Worm (Caenorhabditis elegans) whole organism, mixed stage, embryonic: ENCODE measurements around the gene F10A3.11.

Experiments
- M03D4.4 ChIP-seq: sonication (generic microtip); optimal IDR thresholded peaks from 2 replicates; lab custom pipeline; 2017; ENCODE audit warnings: mild to moderate bottlenecking, missing genetic modification characterization, missing compliant biosample characterization
- bed-3 ChIP-seq: fragments of 200-800 bp; sonication (Bioruptor generic); optimal IDR thresholded peaks from 3 replicates; lab custom pipeline; 2018; ENCODE audit warnings: mild to moderate bottlenecking, missing genetic modification characterization, moderate library complexity, missing compliant biosample characterization
- blmp-1 ChIP-seq: fragments of 150-350 bp; optimal IDR thresholded peaks from 2 replicates; lab custom pipeline; 2014; ENCODE audit warnings: missing biosample characterization, missing genetic modification characterization
- ceh-39 ChIP-seq: fragments of 150-350 bp; optimal IDR thresholded peaks from 2 replicates; lab custom pipeline; 2014; ENCODE audit warnings: missing biosample characterization, missing genetic modification characterization
- ceh-43 ChIP-seq: fragments of 200-800 bp; sonication (Bioruptor generic); optimal IDR thresholded peaks from 2 replicates; lab custom pipeline; 2018; ENCODE audit warnings: mild to moderate bottlenecking, missing genetic modification characterization, moderate library complexity, missing compliant biosample characterization
- ceh-83 ChIP-seq: fragments of 200-800 bp; sonication (Bioruptor generic); optimal IDR thresholded peaks from 2 replicates; lab custom pipeline; 2018; ENCODE audit warnings: mild to moderate bottlenecking, missing genetic modification characterization, missing compliant biosample characterization
- cnd-1 ChIP-seq: fragments of 200-800 bp; sonication (Bioruptor generic); optimal IDR thresholded peaks from 2 replicates; lab custom pipeline; 2018; ENCODE audit warnings: mild to moderate bottlenecking, missing genetic modification characterization, missing compliant biosample characterization
- drap-1 ChIP-seq: fragments of 200-800 bp; sonication (Bioruptor generic); optimal IDR thresholded peaks from 3 replicates; lab custom pipeline; 2018; ENCODE audit warnings: mild to moderate bottlenecking, missing genetic modification characterization, missing compliant biosample characterization
- elt-1 ChIP-seq: sonication (generic microtip); optimal IDR thresholded peaks from 2 replicates; lab custom pipeline; 2017; ENCODE audit warnings: missing genetic modification characterization, mild to moderate bottlenecking, missing compliant biosample characterization, antibody characterized with exemption, moderate library complexity, borderline replicate concordance; ENCODE audit not compliant: insufficient read depth
- flh-1 ChIP-seq: fragments of 200-800 bp; sonication (Bioruptor generic); optimal IDR thresholded peaks from 2 replicates; lab custom pipeline; 2018; ENCODE audit warnings: mild to moderate bottlenecking, missing genetic modification characterization, moderate library complexity, missing compliant biosample characterization
- hlh-1 ChIP-seq: fragments of 150-350 bp; optimal IDR thresholded peaks from 2 replicates; lab custom pipeline; 2014; ENCODE audit warnings: missing biosample characterization, missing genetic modification reagents, missing genetic modification characterization
- lin-13 ChIP-seq: fragments of 150-350 bp; optimal IDR thresholded peaks from 2 replicates; lab custom pipeline; 2014; ENCODE audit warnings: missing biosample characterization, missing genetic modification characterization
- lin-32 ChIP-seq: fragments of 200-800 bp; sonication (Bioruptor generic); optimal IDR thresholded peaks from 2 replicates; lab custom pipeline; 2018; ENCODE audit warnings: mild to moderate bottlenecking, missing genetic modification characterization, missing compliant biosample characterization
- lsy-2 ChIP-seq: fragments of 150-350 bp; optimal IDR thresholded peaks from 2 replicates; lab custom pipeline; 2014; ENCODE audit warnings: missing biosample characterization, missing genetic modification characterization
- mep-1 ChIP-seq: fragments of 150-350 bp; optimal IDR thresholded peaks from 2 replicates; lab custom pipeline; 2017; ENCODE audit warnings: missing biosample characterization, missing genetic modification reagents, missing genetic modification characterization, inconsistent platforms
- mls-2 ChIP-seq: sonication (generic microtip); optimal IDR thresholded peaks from 2 replicates; lab custom pipeline; 2016; ENCODE audit warnings: mild to moderate bottlenecking, missing genetic modification characterization, moderate library complexity, missing compliant biosample characterization
- nhr-12 ChIP-seq: fragments of 150-350 bp; optimal IDR thresholded peaks from 2 replicates; lab custom pipeline; 2014; ENCODE audit warnings: missing biosample characterization, missing genetic modification characterization
- nhr-2 ChIP-seq: fragments of 150-350 bp; optimal IDR thresholded peaks from 2 replicates; lab custom pipeline; 2014; ENCODE audit warnings: missing biosample characterization, missing genetic modification characterization
- nhr-237 ChIP-seq: fragments of 150-350 bp; optimal IDR thresholded peaks from 2 replicates; lab custom pipeline; 2014; ENCODE audit warnings: missing biosample characterization, missing genetic modification characterization
- nhr-28 ChIP-seq: fragments of 150-350 bp; optimal IDR thresholded peaks from 2 replicates; lab custom pipeline; 2014; ENCODE audit warnings: missing biosample characterization, missing genetic modification characterization
- nhr-76 ChIP-seq: sonication (generic microtip); optimal IDR thresholded peaks from 2 replicates; lab custom pipeline; 2017; ENCODE audit warnings: missing biosample characterization, missing genetic modification characterization
- pha-4 ChIP-seq: fragments of 150-350 bp; optimal IDR thresholded peaks from 2 replicates; lab custom pipeline; 2018; ENCODE audit warnings: missing biosample characterization, missing genetic modification reagents, missing genetic modification characterization
- sem-2 ChIP-seq: fragments of 200-800 bp; sonication (Bioruptor generic); optimal IDR thresholded peaks from 2 replicates; lab custom pipeline; 2018; ENCODE audit warnings: mild to moderate bottlenecking, missing genetic modification characterization, missing compliant biosample characterization
- snpc-4 ChIP-seq: fragments of 150-350 bp; optimal IDR thresholded peaks from 2 replicates; lab custom pipeline; 2014; ENCODE audit warnings: missing biosample characterization, missing genetic modification characterization
- sptf-1 ChIP-seq: sonication (generic microtip); optimal IDR thresholded peaks from 2 replicates; lab custom pipeline; 2017; ENCODE audit warnings: mild to moderate bottlenecking, missing genetic modification characterization, moderate library complexity, missing compliant biosample characterization
- tbx-8 ChIP-seq: fragments of 200-800 bp; sonication (Bioruptor generic); optimal IDR thresholded peaks from 2 replicates; lab custom pipeline; 2018; ENCODE audit warnings: mild to moderate bottlenecking, missing genetic modification characterization, moderate library complexity, missing compliant biosample characterization
- unc-120 ChIP-seq: sonication (generic microtip); optimal IDR thresholded peaks from 2 replicates; lab custom pipeline; 2017; ENCODE audit warnings: missing genetic modification characterization, missing compliant biosample characterization; ENCODE audit not compliant: poor library complexity, severe bottlenecking
- unc-39 ChIP-seq: fragments of 150-350 bp; optimal IDR thresholded peaks from 2 replicates; lab custom pipeline; 2014; ENCODE audit warnings: missing biosample characterization, missing genetic modification characterization
- unc-62 ChIP-seq: fragments of 150-350 bp; optimal IDR thresholded peaks from 2 replicates; lab custom pipeline; 2014; ENCODE audit warnings: missing biosample characterization, missing genetic modification reagents, missing genetic modification characterization
- zip-8 ChIP-seq: fragments of 150-350 bp; optimal IDR thresholded peaks from 2 replicates; lab custom pipeline; 2014; ENCODE audit warnings: missing biosample characterization, missing genetic modification characterization
- ztf-11 ChIP-seq: fragments of 150-350 bp; optimal IDR thresholded peaks from 2 replicates; lab custom pipeline; 2014; ENCODE audit warnings: missing biosample characterization, missing genetic modification characterization

F10A3.11 gene

ce11 chrV:16175227-16175626, 12.7 kb downstream of the F10A3.11 start:
- TF ChIP-seq unc-39 (tag; lab: Kevin White, UChicago) (no peak), nhr-2 (tag; lab: Kevin White, UChicago) (no peak), nhr-12 (tag; lab: Kevin White, UChicago) (no peak), cnd-1 (no peak), hlh-1 (tag; lab: Kevin White, UChicago) (no peak), sptf-1 (no peak), unc-120 (no peak), ceh-43 (GFP tag; lab: Kevin White, UChicago) (no peak), unc-62 (no peak), ceh-83 (no peak), nhr-28 (tag; lab: Kevin White, UChicago) (no peak), ceh-39 (tag; lab: Kevin White, UChicago) (no peak), blmp-1 (tag; lab: Kevin White, UChicago) (no peak), pha-4 (tag; lab: Kevin White, UChicago) (no peak), tbx-8 (GFP tag; lab: Kevin White, UChicago) (no peak), lin-13 (no peak)

ce11 chrV:16175757-16176156, 13.3 kb downstream of the F10A3.11 start, which contains the start of gene cyp-33D1:
cyp-33D1 (minus strand) TSS chrV:16175857.
- TF ChIP-seq mep-1 (tag; lab: Kevin White, UChicago) (no peak), lin-32 (GFP tag; lab: Kevin White, UChicago) (no peak), ceh-83 (no peak), pha-4 (tag; lab: Kevin White, UChicago) (no peak), hlh-1 (tag; lab: Kevin White, UChicago) (no peak), elt-1 (tag; lab: Kevin White, UChicago) (no peak), lin-13 (no peak), blmp-1 (tag; lab: Kevin White, UChicago) (no peak), lsy-2 (tag; lab: Kevin White, UChicago) (no peak), zip-8 (tag; lab: Kevin White, UChicago) (no peak), flh-1 (GFP tag; lab: Kevin White, UChicago) (no peak), bed-3 (no peak), unc-39 (tag; lab: Kevin White, UChicago) (no peak)

ce11 chrV:16180350-16180749, 17.9 kb downstream of the F10A3.11 start, which contains the start of gene str-106:
str-106 (plus strand) TSS chrV:16180650.
- TF ChIP-seq nhr-76 (tag; lab: Kevin White, UChicago) (no peak), ceh-83 (no peak), unc-120 (no peak), pha-4 (tag; lab: Kevin White, UChicago) (no peak), nhr-237 (no peak), unc-62 (no peak), sem-2 (GFP tag; lab: Kevin White, UChicago) (no peak), mls-2 (tag; lab: Kevin White, UChicago) (no peak), sptf-1 (no peak)

- TF ChIP-seq sem-2 (GFP tag; lab: Kevin White, UChicago), result no peak
- no peak for TF ChIP-seq snpc-4 (tag; lab: Kevin White, UChicago)
Measured at ce11 chrV:16182110-16182509, 19.6 kb downstream of the F10A3.11 start, which contains the start of gene srz-13. srz-13 (plus strand) TSS chrV:16182410.

ce11 chrV:16182918-16183317, 20.4 kb downstream of the F10A3.11 start, which contains the start of gene srh-277:
srh-277 (plus strand) TSS chrV:16183218.
- TF ChIP-seq drap-1 (GFP tag; lab: Kevin White, UChicago), result no peak
- no peak for TF ChIP-seq unc-120
- no peak for TF ChIP-seq flh-1 (GFP tag; lab: Kevin White, UChicago)
- TF ChIP-seq M03D4.4 (tag; lab: Kevin White, UChicago), result no peak
- TF ChIP-seq cnd-1, result no peak
- TF ChIP-seq sem-2 (GFP tag; lab: Kevin White, UChicago), result no peak
- TF ChIP-seq hlh-1 (tag; lab: Kevin White, UChicago), result no peak
- no peak for TF ChIP-seq ztf-11 (tag; lab: Kevin White, UChicago)
- TF ChIP-seq nhr-2 (tag; lab: Kevin White, UChicago), result no peak
